Fruit fly (Drosophila melanogaster) whole organism, embryonic: ENCODE results near the gene Mrgn1.

ENCODE experiments used
- ATbp ChIP-seq: fragments of 200-800 bp; sonication (Bioruptor generic); optimal IDR thresholded peaks from 2 replicates; lab custom pipeline; 2017; ENCODE audit warnings: missing biosample characterization, mild to moderate bottlenecking, missing genetic modification characterization, missing genetic modification reagents
- Adf1 ChIP-seq: fragments of 200-800 bp; sonication (Bioruptor generic); IDR thresholded peaks from 2 replicates; pipeline ENCODE4 v1.3.6; 2022; ENCODE audit warnings: missing biosample characterization, missing genetic modification characterization
- Antp ChIP-seq: fragments of 200-800 bp; sonication (Bioruptor generic); optimal IDR thresholded peaks from 3 replicates; lab custom pipeline; 2016; ENCODE audit warnings: missing biosample characterization, missing genetic modification characterization
- CG10543 ChIP-seq: fragments of 200-800 bp; sonication (Bioruptor generic); optimal IDR thresholded peaks from 3 replicates; lab custom pipeline; 2017; ENCODE audit warnings: missing biosample characterization, mild to moderate bottlenecking, missing genetic modification characterization, moderate library complexity
- CG12236 ChIP-seq: fragments of 200-800 bp; sonication (Bioruptor generic); optimal IDR thresholded peaks from 2 replicates; lab custom pipeline; 2016; ENCODE audit warnings: missing biosample characterization, missing genetic modification characterization
- CG12299 ChIP-seq: fragments of 200-800 bp; sonication (Bioruptor generic); optimal IDR thresholded peaks from 2 replicates; lab custom pipeline; 2018; ENCODE audit warnings: missing biosample characterization, mild to moderate bottlenecking, missing genetic modification characterization
- CG14441 ChIP-seq: fragments of 200-800 bp; sonication (Bioruptor generic); IDR thresholded peaks from 2 replicates; pipeline ENCODE4 v1.3.6; 2022; ENCODE audit warnings: missing biosample characterization, missing genetic modification characterization
- CG15269 ChIP-seq: fragments of 200-800 bp; sonication (Bioruptor generic); optimal IDR thresholded peaks from 2 replicates; lab custom pipeline; 2018; ENCODE audit warnings: missing biosample characterization, mild to moderate bottlenecking, missing genetic modification characterization, moderate library complexity
- CG16863 ChIP-seq: fragments of 200-800 bp; sonication (Bioruptor generic); optimal IDR thresholded peaks from 3 replicates; lab custom pipeline; 2016; ENCODE audit warnings: missing biosample characterization, missing genetic modification characterization
- CG17612 ChIP-seq: fragments of 200-800 bp; sonication (Bioruptor generic); IDR thresholded peaks from 2 replicates; pipeline ENCODE4 v1.3.6; 2022; ENCODE audit warnings: missing biosample characterization, missing genetic modification characterization
- CG2678 ChIP-seq: fragments of 200-800 bp; sonication (Bioruptor generic); optimal IDR thresholded peaks from 3 replicates; lab custom pipeline; 2019; ENCODE audit warnings: missing biosample characterization, mild to moderate bottlenecking, missing genetic modification characterization, moderate library complexity
- CG3407 ChIP-seq: fragments of 200-800 bp; sonication (Bioruptor generic); optimal IDR thresholded peaks from 2 replicates; lab custom pipeline; 2018; ENCODE audit warnings: missing biosample characterization, mild to moderate bottlenecking, missing genetic modification characterization
- CG34224 ChIP-seq: fragments of 200-800 bp; sonication (Bioruptor generic); IDR thresholded peaks from 3 replicates; pipeline ENCODE4 v1.3.6; 2022; ENCODE audit warnings: missing biosample characterization, missing genetic modification characterization; ENCODE audit not compliant: partially characterized antibody
- CG4328 ChIP-seq: fragments of 200-800 bp; sonication (Bioruptor generic); optimal IDR thresholded peaks from 3 replicates; lab custom pipeline; 2017; ENCODE audit warnings: missing biosample characterization, missing genetic modification reagents, missing genetic modification characterization
- CG5245 ChIP-seq: fragments of 200-800 bp; sonication (Bioruptor generic); optimal IDR thresholded peaks from 3 replicates; lab custom pipeline; 2016; ENCODE audit warnings: missing biosample characterization, missing genetic modification characterization
- CG5953 ChIP-seq: fragments of 200-800 bp; sonication (Bioruptor generic); IDR thresholded peaks from 2 replicates; pipeline ENCODE4 v1.3.6; 2022; ENCODE audit warnings: missing biosample characterization, missing genetic modification characterization
- CG6254 ChIP-seq: fragments of 200-800 bp; sonication (Bioruptor generic); optimal IDR thresholded peaks from 3 replicates; lab custom pipeline; 2017; ENCODE audit warnings: mild to moderate bottlenecking, missing biosample characterization, missing genetic modification reagents, missing genetic modification characterization
- CG7745 ChIP-seq: fragments of 200-800 bp; sonication (Bioruptor generic); optimal IDR thresholded peaks from 2 replicates; lab custom pipeline; 2018; ENCODE audit warnings: missing biosample characterization, mild to moderate bottlenecking, missing genetic modification characterization, moderate library complexity
- CG9817 ChIP-seq: fragments of 200-800 bp; sonication (Bioruptor generic); optimal IDR thresholded peaks from 2 replicates; lab custom pipeline; 2018; ENCODE audit warnings: missing biosample characterization, mild to moderate bottlenecking, missing genetic modification characterization, moderate library complexity
- Chrac-16 ChIP-seq: fragments of 200-800 bp; sonication (Bioruptor generic); optimal IDR thresholded peaks from 3 replicates; lab custom pipeline; 2016; ENCODE audit warnings: missing biosample characterization, missing genetic modification characterization
- Dek ChIP-seq: fragments of 200-800 bp; sonication (Bioruptor generic); optimal IDR thresholded peaks from 3 replicates; lab custom pipeline; 2019; ENCODE audit warnings: missing biosample characterization, mild to moderate bottlenecking, missing genetic modification characterization, moderate library complexity
- HmgD ChIP-seq: fragments of 200-800 bp; sonication (Bioruptor generic); optimal IDR thresholded peaks from 3 replicates; lab custom pipeline; 2016; ENCODE audit warnings: missing biosample characterization, missing genetic modification characterization
- Hmr ChIP-seq: fragments of 200-800 bp; sonication (Bioruptor generic); optimal IDR thresholded peaks from 3 replicates; lab custom pipeline; 2017; ENCODE audit warnings: mild to moderate bottlenecking, missing biosample characterization, missing genetic modification reagents, missing genetic modification characterization
- Jarid2 ChIP-seq: fragments of 200-800 bp; sonication (Bioruptor generic); optimal IDR thresholded peaks from 3 replicates; lab custom pipeline; 2017; ENCODE audit warnings: mild to moderate bottlenecking, missing biosample characterization, missing genetic modification reagents, missing genetic modification characterization
- Lim3 ChIP-seq: fragments of 200-800 bp; sonication (Bioruptor generic); IDR thresholded peaks from 2 replicates; pipeline ENCODE4 v1.3.6; 2022; ENCODE audit warnings: missing biosample characterization, missing genetic modification characterization
- MESR4 ChIP-seq: fragments of 200-800 bp; sonication (Bioruptor generic); optimal IDR thresholded peaks from 2 replicates; lab custom pipeline; 2018; ENCODE audit warnings: missing biosample characterization, mild to moderate bottlenecking, missing genetic modification characterization, moderate library complexity
- Mad ChIP-seq: fragments of 200-800 bp; sonication (Bioruptor generic); optimal IDR thresholded peaks from 2 replicates; lab custom pipeline; 2016; ENCODE audit warnings: missing biosample characterization, missing genetic modification characterization
- Mrtf ChIP-seq: fragments of 200-800 bp; sonication (Bioruptor generic); IDR thresholded peaks from 3 replicates; pipeline ENCODE4 v1.3.6; 2022; ENCODE audit warnings: missing biosample characterization, missing genetic modification characterization
- NC2β ChIP-seq: fragments of 200-800 bp; sonication (Bioruptor generic); optimal IDR thresholded peaks from 2 replicates; lab custom pipeline; 2016; ENCODE audit warnings: missing biosample characterization, missing genetic modification characterization
- Sry-β ChIP-seq: fragments of 200-800 bp; sonication (Bioruptor generic); optimal IDR thresholded peaks from 2 replicates; lab custom pipeline; 2018; ENCODE audit warnings: missing biosample characterization, mild to moderate bottlenecking, missing genetic modification characterization, moderate library complexity
- al ChIP-seq: fragments of 200-800 bp; sonication (Bioruptor generic); IDR thresholded peaks from 2 replicates; pipeline ENCODE4 v1.3.6; 2022; ENCODE audit warnings: missing biosample characterization, missing genetic modification characterization
- bsh ChIP-seq, 2 experiments: fragments of 200-800 bp; sonication (Bioruptor generic); optimal IDR thresholded peaks; 2 replicates each; lab custom pipeline; 2017 to 2018; ENCODE audit warnings: mild to moderate bottlenecking in 2 of 2, missing biosample characterization in 2 of 2, missing genetic modification characterization in 2 of 2, moderate library complexity in 1 of 2
- caup ChIP-seq: fragments of 200-800 bp; sonication (Bioruptor generic); optimal IDR thresholded peaks from 3 replicates; lab custom pipeline; 2017; ENCODE audit warnings: missing biosample characterization, mild to moderate bottlenecking, missing genetic modification characterization, moderate library complexity; ENCODE audit not compliant: severe bottlenecking
- dati ChIP-seq: fragments of 200-800 bp; sonication (Bioruptor generic); IDR thresholded peaks from 2 replicates; pipeline ENCODE4 v1.3.6; 2022; ENCODE audit warnings: missing biosample characterization, missing genetic modification characterization
- dysf ChIP-seq: fragments of 200-800 bp; sonication (Bioruptor generic); IDR thresholded peaks from 3 replicates; pipeline ENCODE4 v1.3.6; 2022; ENCODE audit warnings: missing biosample characterization, missing genetic modification characterization
- eve ChIP-seq, 2 experiments: fragments of >200 bp; optimal IDR thresholded peaks; 2 replicates each; lab custom pipeline; 2017; ENCODE audit warnings: missing biosample characterization in 2 of 2, missing genetic modification characterization in 2 of 2
- ftz-f1 ChIP-seq: fragments of 200-800 bp; sonication (Bioruptor generic); optimal IDR thresholded peaks from 2 replicates; lab custom pipeline; 2016; ENCODE audit warnings: missing biosample characterization, missing genetic modification characterization
- fu2 ChIP-seq: fragments of 200-800 bp; sonication (Bioruptor generic); optimal IDR thresholded peaks from 2 replicates; lab custom pipeline; 2016; ENCODE audit warnings: missing biosample characterization, missing genetic modification characterization
- gcm2 ChIP-seq: fragments of 200-800 bp; sonication (Bioruptor generic); optimal IDR thresholded peaks from 2 replicates; lab custom pipeline; 2016; ENCODE audit warnings: missing biosample characterization, missing genetic modification characterization
- gem ChIP-seq: fragments of 200-800 bp; sonication (Bioruptor generic); optimal IDR thresholded peaks from 2 replicates; lab custom pipeline; 2019; ENCODE audit warnings: missing biosample characterization, mild to moderate bottlenecking, missing genetic modification characterization, moderate library complexity
- ham ChIP-seq: fragments of 200-800 bp; sonication (Bioruptor generic); IDR thresholded peaks from 2 replicates; pipeline ENCODE4 v1.3.6; 2022; ENCODE audit warnings: missing biosample characterization, missing genetic modification characterization
- jing ChIP-seq: fragments of 200-800 bp; sonication (Bioruptor generic); optimal IDR thresholded peaks from 2 replicates; lab custom pipeline; 2018; ENCODE audit warnings: missing biosample characterization, mild to moderate bottlenecking, missing genetic modification characterization
- kni ChIP-seq: fragments of 200-800 bp; sonication (Bioruptor generic); optimal IDR thresholded peaks from 3 replicates; lab custom pipeline; 2017; ENCODE audit warnings: mild to moderate bottlenecking, missing biosample characterization, missing genetic modification reagents, missing genetic modification characterization
- knrl ChIP-seq: fragments of 200-800 bp; sonication (Bioruptor generic); IDR thresholded peaks from 3 replicates; pipeline ENCODE4 v1.3.6; 2022; ENCODE audit warnings: missing biosample characterization, missing genetic modification characterization; ENCODE audit not compliant: partially characterized antibody
- nmo ChIP-seq: fragments of 200-800 bp; sonication (Bioruptor generic); optimal IDR thresholded peaks from 2 replicates; lab custom pipeline; 2018; ENCODE audit warnings: missing biosample characterization, mild to moderate bottlenecking, missing genetic modification characterization, moderate library complexity
- sob ChIP-seq: fragments of 200-800 bp; sonication (Bioruptor generic); IDR thresholded peaks from 2 replicates; pipeline ENCODE4 v1.3.6; 2022; ENCODE audit warnings: missing biosample characterization, missing genetic modification characterization
- ssp ChIP-seq: fragments of 200-800 bp; sonication (Bioruptor generic); IDR thresholded peaks from 2 replicates; pipeline ENCODE4 v1.3.6; 2022; ENCODE audit warnings: missing biosample characterization, missing genetic modification characterization
- stwl ChIP-seq: fragments of 200-800 bp; sonication (Bioruptor generic); optimal IDR thresholded peaks from 3 replicates; lab custom pipeline; 2018; ENCODE audit warnings: missing biosample characterization, mild to moderate bottlenecking, missing genetic modification characterization, moderate library complexity
- tio ChIP-seq: fragments of 200-800 bp; sonication (Bioruptor generic); optimal IDR thresholded peaks from 2 replicates; lab custom pipeline; 2017; ENCODE audit warnings: missing biosample characterization, missing genetic modification characterization, inconsistent platforms
- usp ChIP-seq: fragments of >200 bp; optimal IDR thresholded peaks from 2 replicates; lab custom pipeline; 2017; ENCODE audit warnings: missing biosample characterization, missing genetic modification characterization
- vnd ChIP-seq: fragments of 200-800 bp; sonication (Bioruptor generic); IDR thresholded peaks from 3 replicates; pipeline ENCODE4 v1.3.6; 2022; ENCODE audit warnings: missing biosample characterization, missing genetic modification characterization; ENCODE audit not compliant: partially characterized antibody
- yki ChIP-seq: fragments of >200 bp; optimal IDR thresholded peaks from 3 replicates; lab custom pipeline; 2018

Mrgn1 gene

dm6 chrX:13717982-13718402 is 3.8 kb downstream of the Mrgn1 start, which contains the start of gene Nadsyn (continued):
- TF ChIP-seq HmgD (GFP tag; lab: Kevin White, UChicago): no peak
- no peak for TF ChIP-seq caup (GFP tag; lab: Kevin White, UChicago)
- peak; percentile 53 for TF ChIP-seq MESR4
- no peak for TF ChIP-seq Antp (GFP tag; lab: Kevin White, UChicago)
- peak; percentile 77 for TF ChIP-seq CG34224 (GFP tag; lab: Robert Waterston, UW)
- no peak for TF ChIP-seq fu2
- TF ChIP-seq dati: no peak
- no peak for TF ChIP-seq sob (GFP tag; lab: Robert Waterston, UW)
- TF ChIP-seq tio (GFP tag; lab: Kevin White, UChicago): no peak
- no peak for TF ChIP-seq jing
- TF ChIP-seq CG2678 (tag; lab: Kevin White, UChicago): no peak
- TF ChIP-seq yki: no peak
- TF ChIP-seq knrl (GFP tag; lab: Robert Waterston, UW): peak; percentile 84
- TF ChIP-seq CG4328 (GFP tag; lab: Kevin White, UChicago): no peak
- TF ChIP-seq Jarid2 (GFP tag; lab: Kevin White, UChicago): no peak
- TF ChIP-seq dysf: no peak
- TF ChIP-seq Hmr (GFP tag; lab: Kevin White, UChicago): no peak
- peak; percentile 74 for TF ChIP-seq vnd (GFP tag; lab: Robert Waterston, UW)
- no peak for TF ChIP-seq CG16863
- no peak for TF ChIP-seq Mad (GFP tag; lab: Kevin White, UChicago)
- TF ChIP-seq Lim3: no peak
- TF ChIP-seq Sry-β: no peak
- no peak for TF ChIP-seq CG17612 (GFP tag; lab: Robert Waterston, UW)
- no peak for TF ChIP-seq gcm2 (GFP tag; lab: Kevin White, UChicago)
- no peak for TF ChIP-seq ATbp (GFP tag; lab: Kevin White, UChicago)
- TF ChIP-seq eve (GFP tag; optimal IDR thresholded peaks at IDR 0.05; lab: Kevin White, UChicago): no peak
- TF ChIP-seq CG5953 (GFP tag; lab: Robert Waterston, UW): no peak
- no peak for TF ChIP-seq bsh (GFP tag; optimal IDR thresholded peaks at IDR 0.05; lab: Kevin White, UChicago)
- no peak for TF ChIP-seq CG7745 (tag; lab: Kevin White, UChicago)
- no peak for TF ChIP-seq CG14441 (GFP tag; lab: Robert Waterston, UW)
- no peak for TF ChIP-seq CG12299
- TF ChIP-seq stwl (tag; lab: Kevin White, UChicago): peak; percentile 45
- no peak for TF ChIP-seq ham (GFP tag; lab: Robert Waterston, UW)
- peak; percentile 18 for TF ChIP-seq nmo (GFP tag; lab: Kevin White, UChicago)
- TF ChIP-seq usp (GFP tag; lab: Kevin White, UChicago): no peak
- TF ChIP-seq Adf1: no peak
- no peak for TF ChIP-seq CG12236 (GFP tag; lab: Kevin White, UChicago)
- TF ChIP-seq CG10543: no peak
- no peak for TF ChIP-seq CG9817 (tag; lab: Kevin White, UChicago)
- no peak for TF ChIP-seq CG15269 (tag; lab: Kevin White, UChicago)
- TF ChIP-seq al: no peak
- TF ChIP-seq ftz-f1 (GFP tag; lab: Kevin White, UChicago): peak; percentile 74
- TF ChIP-seq kni: no peak
- TF ChIP-seq Chrac-16: no peak
- TF ChIP-seq CG5245 (GFP tag; lab: Kevin White, UChicago): no peak
- TF ChIP-seq NC2β: no peak
- no peak for TF ChIP-seq Mrtf (GFP tag; lab: Robert Waterston, UW)
- TF ChIP-seq CG3407 (GFP tag; lab: Kevin White, UChicago): no peak
- no peak for TF ChIP-seq ssp (GFP tag; lab: Robert Waterston, UW)
- no peak for TF ChIP-seq CG6254 (GFP tag; lab: Kevin White, UChicago)
- no peak for TF ChIP-seq gem (tag; lab: Kevin White, UChicago)
- TF ChIP-seq Dek (tag; lab: Kevin White, UChicago): no peak
